Fruit fly (Drosophila melanogaster) whole organism, wandering third instar larva: ENCODE results near the gene CG31347.

Experiments used
- Abd-B ChIP-seq: fragments of >200 bp; optimal IDR thresholded peaks from 2 replicates; lab custom pipeline; 2017; ENCODE audit warnings: missing biosample characterization, missing genetic modification characterization
- CG32264 ChIP-seq: fragments of 200-800 bp; sonication (Bioruptor generic); optimal IDR thresholded peaks from 2 replicates; lab custom pipeline; 2016; ENCODE audit warnings: missing biosample characterization, missing genetic modification characterization
- GATAd ChIP-seq: sonication (Bioruptor generic); optimal IDR thresholded peaks from 2 replicates; lab custom pipeline; 2016; ENCODE audit warnings: missing biosample characterization, missing genetic modification characterization
- Hr78 ChIP-seq: fragments of >200 bp; optimal IDR thresholded peaks from 2 replicates; lab custom pipeline; 2017; ENCODE audit warnings: missing biosample characterization, missing genetic modification characterization
- Jra ChIP-seq: sonication (Bioruptor generic); optimal IDR thresholded peaks from 2 replicates; lab custom pipeline; 2016; ENCODE audit warnings: missing biosample characterization, missing genetic modification characterization
- Sp1 ChIP-seq: fragments of 200-800 bp; sonication (Bioruptor generic); optimal IDR thresholded peaks from 3 replicates; lab custom pipeline; 2019; ENCODE audit warnings: missing biosample characterization, mild to moderate bottlenecking, missing genetic modification characterization, moderate library complexity
- Vsx2 ChIP-seq: fragments of 200-300, 225-300 bp; sonication (Bioruptor generic); optimal IDR thresholded peaks from 2 replicates; lab custom pipeline; 2018; ENCODE audit warnings: missing biosample characterization, missing genetic modification characterization; ENCODE audit not compliant: partially characterized antibody
- br ChIP-seq: fragments of 200-800 bp; sonication (Bioruptor generic); optimal IDR thresholded peaks from 2 replicates; lab custom pipeline; 2016; ENCODE audit warnings: missing biosample characterization, missing genetic modification characterization
- ey ChIP-seq: fragments of 200-800 bp; sonication (Bioruptor generic); optimal IDR thresholded peaks from 2 replicates; lab custom pipeline; 2016; ENCODE audit warnings: missing biosample characterization, missing genetic modification characterization
- h ChIP-seq: fragments of 200-800 bp; sonication (Bioruptor generic); optimal IDR thresholded peaks from 3 replicates; lab custom pipeline; 2016; ENCODE audit warnings: missing biosample characterization, mild to moderate bottlenecking, missing genetic modification characterization
- jim ChIP-seq: fragments of 175-275, 200-325 bp; sonication (Bioruptor generic); optimal IDR thresholded peaks from 2 replicates; lab custom pipeline; 2016; ENCODE audit warnings: missing biosample characterization, mild to moderate bottlenecking, missing genetic modification characterization
- pan ChIP-seq: fragments of >200 bp; optimal IDR thresholded peaks from 2 replicates; lab custom pipeline; 2017
- usp ChIP-seq: fragments of >200 bp; optimal IDR thresholded peaks from 2 replicates; lab custom pipeline; 2017; ENCODE audit warnings: missing biosample characterization, missing genetic modification characterization

DNA sequence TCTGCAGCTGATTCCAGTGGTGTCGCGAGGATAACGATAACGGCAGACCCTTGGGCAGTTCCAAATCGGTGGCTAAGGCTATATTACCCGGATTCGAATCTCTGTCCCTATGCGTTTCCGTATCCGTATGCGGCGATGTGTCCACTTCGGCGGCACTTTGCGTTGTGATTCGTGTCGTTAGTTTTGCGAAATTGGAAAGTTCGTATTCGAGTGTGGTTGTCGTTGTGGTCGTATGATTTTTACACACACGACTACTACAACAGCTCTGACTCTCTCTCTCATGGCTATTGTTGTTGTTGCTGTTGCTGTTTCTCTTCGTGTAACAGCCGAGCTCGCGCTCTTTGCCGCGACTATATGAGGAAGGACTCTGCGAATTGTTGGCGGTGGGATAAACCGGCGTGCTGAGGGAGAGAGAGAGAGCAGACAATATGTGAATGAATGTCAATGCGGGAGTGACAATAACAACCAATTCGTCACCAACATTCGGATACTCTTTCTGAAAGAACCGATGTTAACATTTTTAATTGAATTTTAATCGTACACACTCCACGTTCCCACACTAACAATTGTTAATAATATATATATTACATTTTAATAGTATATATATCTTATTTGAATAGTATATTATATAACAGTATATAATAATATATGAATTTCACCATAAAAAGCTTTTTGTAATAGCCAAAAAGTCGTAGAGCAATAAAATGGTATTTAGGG is 27.4 kb upstream of the CG31347 start:
- TF ChIP-seq ey (GFP tag; lab: Kevin White, UChicago): no peak
- TF ChIP-seq h (GFP tag; lab: Kevin White, UChicago): peak; percentile 62
- TF ChIP-seq pan (lab: Kevin White, UChicago): no peak
- no peak for TF ChIP-seq usp (GFP tag; lab: Kevin White, UChicago)
- TF ChIP-seq CG32264 (GFP tag; lab: Kevin White, UChicago): no peak
- TF ChIP-seq GATAd (GFP tag; lab: Kevin White, UChicago): no peak
- no peak for TF ChIP-seq br (GFP tag; lab: Kevin White, UChicago)
- no peak for TF ChIP-seq jim (GFP tag; lab: Kevin White, UChicago)
- TF ChIP-seq Vsx2 (GFP tag; lab: Kevin White, UChicago): peak; percentile 51
- no peak for TF ChIP-seq Jra (GFP tag; lab: Kevin White, UChicago)
- no peak for TF ChIP-seq Hr78 (GFP tag; lab: Kevin White, UChicago)
- TF ChIP-seq Sp1 (GFP tag; lab: Kevin White, UChicago): peak; percentile 52
- no peak for TF ChIP-seq Abd-B (GFP tag; lab: Kevin White, UChicago)
